Fruit fly (Drosophila melanogaster) whole organism, embryonic: Measurements from ENCODE around the gene GstO3.

Experiments
- Ada2b ChIP-seq: fragments of 200-800 bp; sonication (Bioruptor generic); IDR thresholded peaks from 2 replicates; pipeline ENCODE4 v1.3.6; 2022; ENCODE audit warnings: missing biosample characterization, missing genetic modification characterization
- BEAF-32 ChIP-seq: fragments of 200-800 bp; sonication (Bioruptor generic); optimal IDR thresholded peaks from 3 replicates; lab custom pipeline; 2017; ENCODE audit warnings: missing biosample characterization, missing genetic modification characterization, mild to moderate bottlenecking, moderate library complexity, missing genetic modification reagents
- BtbVII ChIP-seq: fragments of 200-800 bp; sonication (Bioruptor generic); optimal IDR thresholded peaks from 3 replicates; lab custom pipeline; 2017; ENCODE audit warnings: missing biosample characterization, mild to moderate bottlenecking, missing genetic modification characterization
- CG10366 ChIP-seq: fragments of 200-800 bp; sonication (Bioruptor generic); IDR thresholded peaks from 2 replicates; pipeline ENCODE4 v1.3.6; 2022; ENCODE audit warnings: missing biosample characterization, missing genetic modification characterization
- CG10431 ChIP-seq: fragments of 200-800 bp; sonication (Bioruptor generic); optimal IDR thresholded peaks from 3 replicates; lab custom pipeline; 2018; ENCODE audit warnings: missing biosample characterization, mild to moderate bottlenecking, missing genetic modification characterization
- CG10979 ChIP-seq: fragments of 200-800 bp; sonication (Bioruptor generic); optimal IDR thresholded peaks from 2 replicates; lab custom pipeline; 2018; ENCODE audit warnings: missing biosample characterization, mild to moderate bottlenecking, missing genetic modification characterization, moderate library complexity
- CG12155 ChIP-seq: fragments of 200-800 bp; sonication (Bioruptor generic); optimal IDR thresholded peaks from 3 replicates; lab custom pipeline; 2016; ENCODE audit warnings: missing biosample characterization, missing genetic modification characterization
- CG13775 ChIP-seq: fragments of 200-800 bp; sonication (Bioruptor generic); optimal IDR thresholded peaks from 3 replicates; lab custom pipeline; 2017; ENCODE audit warnings: missing biosample characterization, mild to moderate bottlenecking, missing genetic modification characterization
- CG14710 ChIP-seq: fragments of 200-800 bp; sonication (Bioruptor generic); optimal IDR thresholded peaks from 3 replicates; lab custom pipeline; 2019; ENCODE audit warnings: missing biosample characterization, mild to moderate bottlenecking, missing genetic modification characterization, moderate library complexity
- CG18599 ChIP-seq: fragments of 200-800 bp; sonication (Bioruptor generic); optimal IDR thresholded peaks from 3 replicates; lab custom pipeline; 2017; ENCODE audit warnings: missing biosample characterization, missing genetic modification characterization, mild to moderate bottlenecking, moderate library complexity, missing genetic modification reagents
- CG2889 ChIP-seq: fragments of 200-800 bp; sonication (Bioruptor generic); IDR thresholded peaks from 3 replicates; pipeline ENCODE4 v1.3.6; 2022; ENCODE audit warnings: missing biosample characterization, missing genetic modification characterization
- CG30403 ChIP-seq: fragments of 200-800 bp; sonication (Bioruptor generic); optimal IDR thresholded peaks from 3 replicates; lab custom pipeline; 2016; ENCODE audit warnings: missing biosample characterization, missing genetic modification characterization
- CG32532 ChIP-seq: fragments of 200-800 bp; sonication (Bioruptor generic); IDR thresholded peaks from 2 replicates; pipeline ENCODE4 v1.3.6; 2022; ENCODE audit warnings: missing biosample characterization, missing genetic modification characterization
- CG4282 ChIP-seq: fragments of 200-800 bp; sonication (Bioruptor generic); optimal IDR thresholded peaks from 2 replicates; lab custom pipeline; 2016; ENCODE audit warnings: missing biosample characterization, missing genetic modification characterization
- CG43689 ChIP-seq: fragments of 200-800 bp; sonication (Bioruptor generic); IDR thresholded peaks from 2 replicates; pipeline ENCODE4 v1.3.6; 2022; ENCODE audit warnings: missing biosample characterization, missing genetic modification characterization
- CG4424 ChIP-seq: fragments of 200-800 bp; sonication (Bioruptor generic); optimal IDR thresholded peaks from 3 replicates; lab custom pipeline; 2016; ENCODE audit warnings: missing biosample characterization, missing genetic modification characterization
- CG5953 ChIP-seq: fragments of 200-800 bp; sonication (Bioruptor generic); IDR thresholded peaks from 2 replicates; pipeline ENCODE4 v1.3.6; 2022; ENCODE audit warnings: missing biosample characterization, missing genetic modification characterization
- CG6175 ChIP-seq: fragments of 200-800 bp; sonication (Bioruptor generic); IDR thresholded peaks from 3 replicates; pipeline ENCODE4 v1.3.6; 2022; ENCODE audit warnings: missing biosample characterization, missing genetic modification characterization
- CG7928 ChIP-seq: fragments of 200-800 bp; sonication (Bioruptor generic); optimal IDR thresholded peaks from 2 replicates; lab custom pipeline; 2017; ENCODE audit warnings: missing biosample characterization, mild to moderate bottlenecking, missing genetic modification characterization
- CG9609 ChIP-seq: fragments of 200-800 bp; sonication (Bioruptor generic); optimal IDR thresholded peaks from 3 replicates; lab custom pipeline; 2016; ENCODE audit warnings: missing biosample characterization, missing genetic modification characterization
- Chrac-16 ChIP-seq: fragments of 200-800 bp; sonication (Bioruptor generic); optimal IDR thresholded peaks from 3 replicates; lab custom pipeline; 2016; ENCODE audit warnings: missing biosample characterization, missing genetic modification characterization
- Ets65A ChIP-seq: fragments of 200-800 bp; sonication (Bioruptor generic); peaks from one replicate; lab custom pipeline; 2016; ENCODE audit warnings: missing biosample characterization, missing genetic modification characterization
- Hr51 ChIP-seq, 2 experiments: fragments of 200-800 bp; sonication (Bioruptor generic); optimal IDR thresholded peaks; 2 replicates in 1 of 2; 3 replicates in 1 of 2; lab custom pipeline; 2016 to 2018; ENCODE audit warnings: missing biosample characterization in 2 of 2, missing genetic modification characterization in 2 of 2, mild to moderate bottlenecking in 1 of 2, moderate library complexity in 1 of 2
- Meics ChIP-seq: fragments of 200-800 bp; sonication (Bioruptor generic); optimal IDR thresholded peaks from 2 replicates; lab custom pipeline; 2017; ENCODE audit warnings: missing biosample characterization, mild to moderate bottlenecking, missing genetic modification characterization
- NK7.1 ChIP-seq: fragments of 200-800 bp; sonication (Bioruptor generic); optimal IDR thresholded peaks from 3 replicates; lab custom pipeline; 2016; ENCODE audit warnings: missing biosample characterization, missing genetic modification characterization
- PHDP ChIP-seq: fragments of 200-800 bp; sonication (Bioruptor generic); optimal IDR thresholded peaks from 3 replicates; lab custom pipeline; 2018; ENCODE audit warnings: missing biosample characterization, mild to moderate bottlenecking, missing genetic modification characterization, moderate library complexity
- Vsx1 ChIP-seq: fragments of 200-800 bp; sonication (Bioruptor generic); optimal IDR thresholded peaks from 2 replicates; lab custom pipeline; 2017; ENCODE audit warnings: missing biosample characterization, mild to moderate bottlenecking, missing genetic modification characterization, missing genetic modification reagents
- ap ChIP-seq: fragments of 200-800 bp; sonication (Bioruptor generic); IDR thresholded peaks from 2 replicates; pipeline ENCODE4 v1.3.6; 2022; ENCODE audit warnings: missing biosample characterization, missing genetic modification characterization
- ara ChIP-seq: fragments of 200-800 bp; sonication (Bioruptor generic); IDR thresholded peaks from 2 replicates; pipeline ENCODE4 v1.3.6; 2022; ENCODE audit warnings: missing biosample characterization, missing genetic modification characterization
- dysf ChIP-seq: fragments of 200-800 bp; sonication (Bioruptor generic); IDR thresholded peaks from 3 replicates; pipeline ENCODE4 v1.3.6; 2022; ENCODE audit warnings: missing biosample characterization, missing genetic modification characterization
- fu2 ChIP-seq: fragments of 200-800 bp; sonication (Bioruptor generic); optimal IDR thresholded peaks from 2 replicates; lab custom pipeline; 2016; ENCODE audit warnings: missing biosample characterization, missing genetic modification characterization
- hb ChIP-seq: fragments of 200-800 bp; sonication (Bioruptor generic); IDR thresholded peaks from 3 replicates; pipeline ENCODE4 v1.3.6; 2022; ENCODE audit warnings: missing biosample characterization, missing genetic modification characterization; ENCODE audit not compliant: partially characterized antibody
- kah ChIP-seq: fragments of 200-800 bp; sonication (Bioruptor generic); optimal IDR thresholded peaks from 2 replicates; lab custom pipeline; 2018; ENCODE audit warnings: missing biosample characterization, mild to moderate bottlenecking, missing genetic modification characterization
- lola ChIP-seq, 3 experiments: fragments of >200 bp in 2 of 3; fragments of 200-800 bp in 1 of 3; sonication (Bioruptor generic) in 1 of 3; optimal IDR thresholded peaks; 2 replicates each; lab custom pipeline; 2017 to 2019; ENCODE audit warnings: missing biosample characterization in 3 of 3, missing genetic modification characterization in 3 of 3, mild to moderate bottlenecking in 1 of 3, moderate library complexity in 1 of 3
- pfk ChIP-seq: fragments of 200-800 bp; sonication (Bioruptor generic); optimal IDR thresholded peaks from 2 replicates; lab custom pipeline; 2018; ENCODE audit warnings: missing biosample characterization, mild to moderate bottlenecking, missing genetic modification characterization, moderate library complexity
- prd ChIP-seq, 3 experiments: fragments of >200 bp in 2 of 3; fragments of 200-800 bp in 1 of 3; sonication (Bioruptor generic) in 1 of 3; optimal IDR thresholded peaks in 2 of 3; IDR thresholded peaks in 1 of 3; 2 replicates in 2 of 3; 3 replicates in 1 of 3; pipeline versions ENCODE4 v1.3.6 to Lab custom; 2017 to 2022; ENCODE audit warnings: missing biosample characterization in 1 of 3, missing genetic modification characterization in 1 of 3
- row ChIP-seq: fragments of 200-800 bp; sonication (Bioruptor generic); IDR thresholded peaks from 3 replicates; pipeline ENCODE4 v1.3.6; 2022; ENCODE audit warnings: missing biosample characterization, missing genetic modification characterization
- sd ChIP-seq: fragments of 200-800 bp; sonication (Bioruptor generic); optimal IDR thresholded peaks from 3 replicates; lab custom pipeline; 2018; ENCODE audit warnings: missing biosample characterization, mild to moderate bottlenecking, missing genetic modification characterization, moderate library complexity
- slp2 ChIP-seq: fragments of 200-800 bp; sonication (Bioruptor generic); optimal IDR thresholded peaks from 2 replicates; lab custom pipeline; 2016; ENCODE audit warnings: missing biosample characterization, missing genetic modification characterization
- so ChIP-seq: fragments of 200-800 bp; sonication (Bioruptor generic); IDR thresholded peaks from 3 replicates; pipeline ENCODE4 v1.3.6; 2022; ENCODE audit warnings: missing biosample characterization, missing genetic modification characterization
- tap ChIP-seq: fragments of 200-800 bp; optimal IDR thresholded peaks from 3 replicates; lab custom pipeline; 2019; ENCODE audit warnings: missing biosample characterization, mild to moderate bottlenecking, missing genetic modification characterization, moderate library complexity
- vvl ChIP-seq: fragments of 200-800 bp; sonication (Bioruptor generic); IDR thresholded peaks from 2 replicates; pipeline ENCODE4 v1.3.6; 2022; ENCODE audit warnings: missing biosample characterization, missing genetic modification characterization

The GstO3 gene

DNA sequence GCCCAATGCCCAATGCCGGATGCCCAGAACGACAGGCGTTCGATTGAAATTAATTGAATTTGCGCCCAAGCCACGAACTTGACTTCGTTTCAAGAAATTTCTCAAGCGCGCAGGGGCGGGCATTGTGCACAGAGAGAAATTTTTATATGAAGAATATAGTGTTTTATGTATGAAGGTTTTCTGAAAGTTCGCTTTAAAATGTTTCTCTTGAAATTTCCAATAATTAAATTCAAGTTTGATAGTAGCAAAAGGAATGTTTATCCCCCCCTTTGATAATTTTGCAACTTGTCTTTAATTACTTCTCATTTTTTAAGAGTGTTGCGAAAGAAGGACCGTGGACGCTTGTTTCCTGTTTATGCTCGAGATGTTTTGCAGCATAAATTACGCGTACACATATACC lies 25.2 kb downstream of the GstO3 start (continued):
- no peak for TF ChIP-seq CG4282 (GFP tag; lab: Kevin White, UChicago)
- 0 out of 3 replicates have a peak, but pooled peaks have one; percentile 12 for TF ChIP-seq dysf
- TF ChIP-seq Hr51 (GFP tag; optimal IDR thresholded peaks at IDR 0.05; lab: Kevin White, UChicago) = peak in 1 of 2 experiments; percentile 32
- no peak for TF ChIP-seq CG32532
- no peak for TF ChIP-seq CG7928
- TF ChIP-seq hb = no peak
- TF ChIP-seq vvl = no peak
- TF ChIP-seq tap (tag; lab: Kevin White, UChicago) = peak; percentile 13
- no peak for TF ChIP-seq BEAF-32 (GFP tag; lab: Kevin White, UChicago)
- TF ChIP-seq ara (GFP tag; lab: Robert Waterston, UW) = no peak
- no peak for TF ChIP-seq CG6175 (GFP tag; lab: Robert Waterston, UW)
- TF ChIP-seq CG12155 (GFP tag; lab: Kevin White, UChicago) = no peak
- peak in 1 of 3 experiments; percentile 40 for TF ChIP-seq lola (GFP tag; optimal IDR thresholded peaks at IDR 0.05; lab: Kevin White, UChicago)
- no peak for TF ChIP-seq CG10431
- no peak for TF ChIP-seq BtbVII (GFP tag; lab: Kevin White, UChicago)
- peak; percentile 69 for TF ChIP-seq Ets65A (GFP tag; lab: Kevin White, UChicago)
- peak; percentile 36 for TF ChIP-seq CG4424
- no peak for TF ChIP-seq CG43689 (GFP tag; lab: Robert Waterston, UW)
- TF ChIP-seq sd (tag; lab: Kevin White, UChicago) = no peak
- peak; percentile 21 for TF ChIP-seq CG14710 (tag; lab: Kevin White, UChicago)
- peak; percentile 50; the same call in 2 of the 3 replicates for TF ChIP-seq row (GFP tag; lab: Robert Waterston, UW)
- TF ChIP-seq PHDP (tag; lab: Kevin White, UChicago) = peak; percentile 13
- no peak for TF ChIP-seq Vsx1
- TF ChIP-seq CG18599 = peak; percentile 18
- TF ChIP-seq slp2 (GFP tag; lab: Kevin White, UChicago) = no peak
- TF ChIP-seq CG2889 = no peak
- TF ChIP-seq ap (GFP tag; lab: Robert Waterston, UW) = no peak
- no peak for TF ChIP-seq kah (GFP tag; lab: Kevin White, UChicago)
- TF ChIP-seq pfk (GFP tag; lab: Kevin White, UChicago) = no peak
- peak; percentile 3 for TF ChIP-seq CG13775 (GFP tag; lab: Kevin White, UChicago)
- no peak for TF ChIP-seq NK7.1
- no peak for TF ChIP-seq Meics (GFP tag; lab: Kevin White, UChicago)
- TF ChIP-seq CG10366 = no peak
- 0 out of 2 replicates have a peak, but pooled peaks have one; percentile 8 for TF ChIP-seq Ada2b (GFP tag; lab: Robert Waterston, UW)
- TF ChIP-seq so = no peak
- peak; percentile 55 for TF ChIP-seq CG10979 (tag; lab: Kevin White, UChicago)
- TF ChIP-seq Chrac-16 (GFP tag; lab: Kevin White, UChicago) = no peak
- peak; percentile 9 for TF ChIP-seq CG30403 (GFP tag; lab: Kevin White, UChicago)
- TF ChIP-seq CG5953 (GFP tag; lab: Robert Waterston, UW) = no peak
- TF ChIP-seq fu2 (GFP tag; lab: Kevin White, UChicago) = no peak
- no peak for TF ChIP-seq CG9609 (GFP tag; lab: Kevin White, UChicago)
- no peak for TF ChIP-seq prd (optimal IDR thresholded peaks at IDR 0.05; lab: Kevin White, UChicago)
- TF ChIP-seq prd (GFP tag; IDR thresholded peaks at IDR 0.05; lab: Robert Waterston, UW) = peak; percentile 19; the same call in 1 of the 3 replicates
